Worm (Caenorhabditis elegans) whole organism, late embryonic: Measurements from ENCODE around the gene dyf-11.

Experiments used
- C08G9.2 ChIP-seq: sonication (generic microtip); optimal IDR thresholded peaks from 2 replicates; lab custom pipeline; 2016; ENCODE audit warnings: mild to moderate bottlenecking, missing genetic modification characterization, moderate library complexity, missing compliant biosample characterization
- C38D4.7 ChIP-seq: fragments of 200-800 bp; sonication (Bioruptor generic); optimal IDR thresholded peaks from 2 replicates; lab custom pipeline; 2018; ENCODE audit warnings: mild to moderate bottlenecking, missing genetic modification characterization, moderate library complexity, missing compliant biosample characterization
- F13H6.1 ChIP-seq: sonication (generic microtip); optimal IDR thresholded peaks from 2 replicates; lab custom pipeline; 2016; ENCODE audit warnings: missing genetic modification characterization, missing compliant biosample characterization
- K09A11.1 ChIP-seq: sonication (generic microtip); optimal IDR thresholded peaks from 2 replicates; lab custom pipeline; 2017; ENCODE audit warnings: antibody characterized with exemption, mild to moderate bottlenecking, missing genetic modification characterization, missing compliant biosample characterization; ENCODE audit not compliant: insufficient read depth
- ahr-1 ChIP-seq: sonication (generic microtip); optimal IDR thresholded peaks from 2 replicates; lab custom pipeline; 2016; ENCODE audit warnings: missing genetic modification characterization, missing compliant biosample characterization
- ama-1 ChIP-seq: fragments of 150-350 bp; optimal IDR thresholded peaks from 2 replicates; lab custom pipeline; 2014
- ceh-14 ChIP-seq: sonication (generic microtip); optimal IDR thresholded peaks from 2 replicates; lab custom pipeline; 2016; ENCODE audit warnings: missing genotype, missing genetic modification characterization, missing compliant biosample characterization
- ceh-31 ChIP-seq: sonication (generic microtip); optimal IDR thresholded peaks from 2 replicates; lab custom pipeline; 2016; ENCODE audit warnings: missing genetic modification characterization, missing compliant biosample characterization
- ceh-34 ChIP-seq: sonication (generic microtip); optimal IDR thresholded peaks from 2 replicates; lab custom pipeline; 2016; ENCODE audit warnings: mild to moderate bottlenecking, missing genetic modification characterization, missing compliant biosample characterization
- ceh-45 ChIP-seq: fragments of 200-800 bp; sonication (Bioruptor generic); IDR thresholded peaks from 2 replicates; pipeline ENCODE4 v1.3.6; 2022; ENCODE audit warnings: missing genetic modification reagents, missing genetic modification characterization, missing compliant biosample characterization
- ceh-48 ChIP-seq: sonication (generic microtip); optimal IDR thresholded peaks from 2 replicates; lab custom pipeline; 2016; ENCODE audit warnings: missing genetic modification characterization, inconsistent platforms, missing compliant biosample characterization
- ceh-6 ChIP-seq: fragments of 200-800 bp; sonication (Bioruptor generic); optimal IDR thresholded peaks from 2 replicates; lab custom pipeline; 2018; ENCODE audit warnings: mild to moderate bottlenecking, missing genetic modification characterization, missing compliant biosample characterization
- dve-1 ChIP-seq: sonication (generic microtip); optimal IDR thresholded peaks from 2 replicates; lab custom pipeline; 2017; ENCODE audit warnings: antibody characterized with exemption, mild to moderate bottlenecking, missing genetic modification characterization, missing compliant biosample characterization
- elt-2 ChIP-seq: sonication (generic microtip); optimal IDR thresholded peaks from 2 replicates; lab custom pipeline; 2016; ENCODE audit warnings: missing genetic modification reagents, missing genetic modification characterization, missing compliant biosample characterization
- ets-4 ChIP-seq: sonication (generic microtip); optimal IDR thresholded peaks from 2 replicates; lab custom pipeline; 2016; ENCODE audit warnings: missing genetic modification characterization, missing compliant biosample characterization
- fkh-10 ChIP-seq: fragments of 150-350 bp; optimal IDR thresholded peaks from 2 replicates; lab custom pipeline; 2014; ENCODE audit warnings: missing biosample characterization, missing genetic modification reagents, missing genetic modification characterization
- hlh-30 ChIP-seq: sonication (generic microtip); optimal IDR thresholded peaks from 2 replicates; lab custom pipeline; 2017; ENCODE audit warnings: antibody characterized with exemption, missing genetic modification characterization, missing compliant biosample characterization; ENCODE audit not compliant: insufficient read depth
- lim-6 ChIP-seq: sonication (generic microtip); optimal IDR thresholded peaks from 2 replicates; lab custom pipeline; 2016; ENCODE audit warnings: missing genetic modification characterization, missing compliant biosample characterization
- lin-11 ChIP-seq: fragments of 200-800 bp; sonication (Bioruptor generic); optimal IDR thresholded peaks from 2 replicates; lab custom pipeline; 2018; ENCODE audit warnings: mild to moderate bottlenecking, missing genetic modification characterization, missing compliant biosample characterization
- madf-2 ChIP-seq: sonication (generic microtip); optimal IDR thresholded peaks from 2 replicates; lab custom pipeline; 2017; ENCODE audit warnings: missing genetic modification characterization, missing compliant biosample characterization
- nhr-11 ChIP-seq: fragments of 150-350 bp; optimal IDR thresholded peaks from 2 replicates; lab custom pipeline; 2014; ENCODE audit warnings: missing biosample characterization, missing genetic modification characterization
- nhr-232 ChIP-seq: sonication (generic microtip); optimal IDR thresholded peaks from 2 replicates; lab custom pipeline; 2016; ENCODE audit warnings: missing genetic modification characterization, missing compliant biosample characterization
- npax-4 ChIP-seq: sonication (generic microtip); optimal IDR thresholded peaks from 2 replicates; lab custom pipeline; 2016; ENCODE audit warnings: missing genetic modification characterization, missing compliant biosample characterization
- pqm-1 ChIP-seq: sonication (generic microtip); optimal IDR thresholded peaks from 2 replicates; lab custom pipeline; 2016; ENCODE audit warnings: missing genetic modification characterization, missing compliant biosample characterization
- pros-1 ChIP-seq: fragments of 150-350 bp; optimal IDR thresholded peaks from 2 replicates; lab custom pipeline; 2014; ENCODE audit warnings: missing biosample characterization, missing genetic modification reagents, missing genetic modification characterization
- ref-2 ChIP-seq: sonication (generic microtip); optimal IDR thresholded peaks from 2 replicates; lab custom pipeline; 2016; ENCODE audit warnings: missing genetic modification characterization, missing compliant biosample characterization
- rnt-1 ChIP-seq: sonication (generic microtip); optimal IDR thresholded peaks from 2 replicates; lab custom pipeline; 2016; ENCODE audit warnings: missing genetic modification characterization, missing compliant biosample characterization
- sdc-2 ChIP-seq: sonication (generic microtip); optimal IDR thresholded peaks from 2 replicates; lab custom pipeline; 2016; ENCODE audit warnings: missing genotype, missing genetic modification characterization, missing compliant biosample characterization
- sox-4 ChIP-seq: sonication (generic microtip); optimal IDR thresholded peaks from 2 replicates; lab custom pipeline; 2017; ENCODE audit warnings: mild to moderate bottlenecking, missing genetic modification characterization, inconsistent platforms, missing compliant biosample characterization
- tbx-2 ChIP-seq: sonication (generic microtip); optimal IDR thresholded peaks from 2 replicates; lab custom pipeline; 2016; ENCODE audit warnings: missing genetic modification characterization, missing compliant biosample characterization
- ttx-3 ChIP-seq: sonication (generic microtip); optimal IDR thresholded peaks from 2 replicates; lab custom pipeline; 2016; ENCODE audit warnings: missing genetic modification reagents, missing genetic modification characterization, missing compliant biosample characterization
- unc-3 ChIP-seq, 2 experiments: fragments of 200-800 bp in 1 of 2; sonication (Bioruptor generic) in 1 of 2; sonication (generic microtip) in 1 of 2; conservative IDR thresholded peaks in 1 of 2; optimal IDR thresholded peaks in 1 of 2; 2 replicates each; pipeline versions ENCODE4 v1.3.6 to Lab custom; 2016 to 2022; ENCODE audit warnings: missing compliant biosample characterization in 2 of 2, missing genetic modification characterization in 2 of 2, missing genetic modification reagents in 1 of 2
- unc-42 ChIP-seq: sonication (generic microtip); optimal IDR thresholded peaks from 2 replicates; lab custom pipeline; 2016; ENCODE audit warnings: missing genotype, missing genetic modification characterization, missing compliant biosample characterization
- unc-55 ChIP-seq: sonication (generic microtip); optimal IDR thresholded peaks from 2 replicates; lab custom pipeline; 2017; ENCODE audit warnings: missing biosample characterization, missing genetic modification reagents, missing genetic modification characterization
- zip-5 ChIP-seq: sonication (generic microtip); optimal IDR thresholded peaks from 2 replicates; lab custom pipeline; 2016; ENCODE audit warnings: missing genetic modification characterization, missing compliant biosample characterization

Gene dyf-11

ce11 chrX:727737-728136 is 35.8 kb upstream of the dyf-11 start (continued):
- TF ChIP-seq ceh-48 (tag; lab: Kevin White, UChicago) (peak; percentile 88), sdc-2 (tag; lab: Kevin White, UChicago) (peak; percentile 90), ceh-34 (tag; lab: Kevin White, UChicago) (peak; percentile 85), nhr-11 (no peak), unc-42 (tag; lab: Kevin White, UChicago) (peak; percentile 95)

DNA sequence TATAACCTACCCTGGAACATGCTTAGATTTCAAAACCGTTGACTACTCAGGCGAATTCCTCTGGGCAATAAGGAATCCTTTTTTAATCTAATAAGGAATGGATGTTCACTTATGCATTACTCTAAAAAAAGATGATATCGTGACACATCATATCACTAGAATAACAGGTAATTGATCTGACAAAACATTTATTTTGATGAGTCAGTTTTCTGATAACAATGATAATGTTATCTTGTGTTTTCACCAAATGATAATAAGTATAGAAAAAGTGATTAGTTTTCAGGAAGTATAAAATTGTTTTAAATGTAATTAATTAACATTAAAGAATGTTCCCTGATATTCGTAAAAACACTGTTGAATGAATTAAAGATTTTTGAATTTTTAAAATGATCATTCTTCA is 34.5 kb upstream of the dyf-11 start:
- TF ChIP-seq elt-2 (tag; lab: Kevin White, UChicago) (peak; percentile 94), tbx-2 (tag; lab: Kevin White, UChicago) (no peak)
- TF ChIP-seq, all 69 proteins: peak for 1

DNA sequence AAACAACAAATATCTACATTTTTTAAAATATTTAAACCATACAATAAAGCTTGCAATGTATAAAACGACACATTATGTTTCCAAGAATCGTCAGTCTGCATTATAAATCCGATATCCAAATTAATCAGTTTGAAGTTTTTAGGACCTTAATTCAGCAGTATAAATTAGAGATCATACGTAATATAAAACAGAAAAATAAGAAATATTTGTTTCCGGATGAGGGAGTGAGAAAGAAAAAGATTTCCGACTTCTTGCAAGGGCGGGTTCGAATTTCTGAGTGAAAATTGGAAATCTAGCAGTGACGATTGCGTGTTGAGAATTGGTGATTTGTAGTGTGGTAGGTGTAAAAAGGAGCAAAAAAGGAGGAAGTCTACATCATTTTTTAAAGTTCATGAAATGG is 28.0 kb upstream of the dyf-11 start, which contains the start of gene npr-19:
TSS of gene npr-19 (minus strand) at position 101 of the 400 bp plus-strand sequence.
- TF ChIP-seq zip-5 (tag; lab: Kevin White, UChicago) (no peak), unc-3 (GFP tag; conservative IDR thresholded peaks at IDR 0.05; lab: Robert Waterston, UW) (no peak), unc-3 (tag; optimal IDR thresholded peaks at IDR 0.05; lab: Kevin White, UChicago) (no peak), ttx-3 (no peak), F13H6.1 (tag; lab: Kevin White, UChicago) (no peak), nhr-232 (no peak), ref-2 (tag; lab: Kevin White, UChicago) (no peak), ahr-1 (tag; lab: Kevin White, UChicago) (no peak), pros-1 (no peak), unc-55 (GFP tag; lab: Kevin White, UChicago) (no peak), ets-4 (tag; lab: Kevin White, UChicago) (no peak), K09A11.1 (tag; lab: Kevin White, UChicago) (no peak), dve-1 (tag; lab: Kevin White, UChicago) (no peak), ceh-31 (tag; lab: Kevin White, UChicago) (no peak), ceh-6 (no peak), lim-6 (tag; lab: Kevin White, UChicago) (no peak)

- no peak for TF ChIP-seq ttx-3
- no peak for TF ChIP-seq npax-4 (tag; lab: Kevin White, UChicago)
- TF ChIP-seq ceh-31 (tag; lab: Kevin White, UChicago): peak; percentile 51
These were observed 26.6 kb upstream of the dyf-11 start for ce11 chrX:736989-737388.

DNA sequence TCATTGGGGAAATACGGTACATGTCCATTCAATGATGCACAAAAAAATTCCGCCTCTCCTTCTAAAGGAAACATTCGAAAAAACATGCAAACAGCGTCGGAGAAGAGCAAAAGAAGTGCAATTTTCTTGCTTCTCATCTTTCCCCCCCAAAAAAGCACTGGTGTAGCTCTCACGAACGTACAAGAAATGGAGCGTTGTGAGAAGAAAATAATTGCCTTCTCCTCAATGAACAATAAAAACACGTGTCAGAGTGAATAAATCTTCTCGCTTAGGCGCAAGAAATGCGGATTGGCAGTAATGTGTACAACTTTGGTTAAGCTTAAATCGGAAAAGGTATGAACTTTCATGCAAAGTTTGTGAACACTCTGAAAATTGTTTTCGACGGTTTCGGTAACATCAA is 15.2 kb upstream of the dyf-11 start:
- TF ChIP-seq ceh-31 (tag; lab: Kevin White, UChicago) (no peak), ceh-14 (no peak), hlh-30 (tag; lab: Kevin White, UChicago) (no peak), fkh-10 (no peak), F13H6.1 (tag; lab: Kevin White, UChicago) (no peak), C38D4.7 (no peak), ahr-1 (tag; lab: Kevin White, UChicago) (no peak), ceh-34 (tag; lab: Kevin White, UChicago) (no peak), pros-1 (no peak), C08G9.2 (tag; lab: Kevin White, UChicago) (no peak), lin-11 (tag; lab: Kevin White, UChicago) (no peak), ceh-45 (GFP tag; lab: Robert Waterston, UW) (no peak), ama-1 (lab: Kevin White, UChicago) (no peak), sox-4 (tag; lab: Kevin White, UChicago) (no peak), unc-3 (GFP tag; conservative IDR thresholded peaks at IDR 0.05; lab: Robert Waterston, UW) (no peak), unc-3 (tag; optimal IDR thresholded peaks at IDR 0.05; lab: Kevin White, UChicago) (no peak), pqm-1 (tag; lab: Kevin White, UChicago) (no peak), madf-2 (tag; lab: Kevin White, UChicago) (no peak), rnt-1 (no peak)
